Fruit fly (Drosophila melanogaster) Kc167 (cell line): ENCODE results near the gene CG4080.

ENCODE experiments used
- Myc ChIP-seq: fragments of >200 bp; optimal IDR thresholded peaks from 2 replicates; lab custom pipeline; 2017; ENCODE audit warnings: missing external identifiers
- Sin3A ChIP-seq: fragments of >200 bp; optimal IDR thresholded peaks from 2 replicates; lab custom pipeline; 2018; ENCODE audit warnings: missing external identifiers
- insv ChIP-seq: fragments of >200 bp; optimal IDR thresholded peaks from 3 replicates; lab custom pipeline; 2018; ENCODE audit warnings: missing external identifiers

dm6 chr3L:9360217-9360692 is 38.8 kb downstream of the CG4080 start, which contains the start of gene Pdxk:
- TF ChIP-seq Myc (lab: Kevin White, UChicago) = no peak
- TF ChIP-seq Sin3A (lab: Kevin White, UChicago) = no peak
- TF ChIP-seq insv (lab: Kevin White, UChicago) = no peak
